Worm (Caenorhabditis elegans) whole organism, L1 larva: Measurements from ENCODE around the gene pat-4.

Experiments
- C04F5.9 ChIP-seq: sonication (generic microtip); optimal IDR thresholded peaks from 2 replicates; lab custom pipeline; 2016; ENCODE audit warnings: missing genetic modification characterization, missing compliant biosample characterization
- F16B12.6 ChIP-seq: fragments of 150-350 bp; optimal IDR thresholded peaks from 2 replicates; lab custom pipeline; 2014; ENCODE audit warnings: missing biosample characterization, missing genetic modification characterization
- aha-1 ChIP-seq: fragments of 150-350 bp; optimal IDR thresholded peaks from 2 replicates; lab custom pipeline; 2014; ENCODE audit warnings: missing biosample characterization, missing genetic modification characterization
- alr-1 ChIP-seq: fragments of 200-800 bp; sonication (Bioruptor generic); optimal IDR thresholded peaks from 2 replicates; lab custom pipeline; 2018; ENCODE audit warnings: borderline replicate concordance, mild to moderate bottlenecking, missing genetic modification characterization, missing compliant biosample characterization
- aly-2 ChIP-seq: fragments of 150-350 bp; optimal IDR thresholded peaks from 2 replicates; lab custom pipeline; 2014; ENCODE audit warnings: missing biosample characterization, missing genetic modification characterization
- ama-1 ChIP-seq: fragments of 150-350 bp; optimal IDR thresholded peaks from 2 replicates; lab custom pipeline; 2014
- blmp-1 ChIP-seq: fragments of 150-350 bp; optimal IDR thresholded peaks from 2 replicates; lab custom pipeline; 2014; ENCODE audit warnings: missing biosample characterization, missing genetic modification characterization
- ceh-8 ChIP-seq: fragments of 200-800 bp; sonication (Bioruptor generic); optimal IDR thresholded peaks from 2 replicates; lab custom pipeline; 2018; ENCODE audit warnings: mild to moderate bottlenecking, missing genetic modification characterization, moderate library complexity, missing compliant biosample characterization
- ceh-82 ChIP-seq, 3 experiments: fragments of 150-350 bp in 1 of 3; sonication (generic microtip) in 2 of 3; optimal IDR thresholded peaks; 2 replicates each; lab custom pipeline; 2014 to 2017; ENCODE audit warnings: missing biosample characterization in 3 of 3, missing genetic modification characterization in 3 of 3
- ceh-90 ChIP-seq: sonication (generic microtip); optimal IDR thresholded peaks from 2 replicates; lab custom pipeline; 2016; ENCODE audit warnings: missing genetic modification characterization, missing compliant biosample characterization
- ces-1 ChIP-seq: fragments of 150-350 bp; optimal IDR thresholded peaks from 2 replicates; lab custom pipeline; 2014; ENCODE audit warnings: missing biosample characterization, missing genetic modification reagents, missing genetic modification characterization
- dpl-1 ChIP-seq, 3 experiments: fragments of 150-350 bp in 2 of 3; sonication (generic microtip) in 1 of 3; optimal IDR thresholded peaks; 2 replicates each; lab custom pipeline; 2014 to 2017; ENCODE audit warnings: missing biosample characterization in 3 of 3, missing genetic modification characterization in 3 of 3, missing genetic modification reagents in 3 of 3
- dsc-1 ChIP-seq: sonication (generic microtip); optimal IDR thresholded peaks from 2 replicates; lab custom pipeline; 2016; ENCODE audit warnings: mild to moderate bottlenecking, missing genetic modification characterization, missing compliant biosample characterization
- efl-1 ChIP-seq, 4 experiments: fragments of 150-350 bp; optimal IDR thresholded peaks in 3 of 4; peaks in 1 of 4; 1 replicate in 1 of 4; 2 replicates in 3 of 4; lab custom pipeline; 2014; ENCODE audit warnings: missing biosample characterization in 2 of 4, missing genetic modification characterization in 2 of 4, missing genetic modification reagents in 2 of 4
- egl-27 ChIP-seq, 2 experiments: fragments of 150-350 bp in 1 of 2; sonication (generic microtip); optimal IDR thresholded peaks; 3 replicates each; lab custom pipeline; 2017 to 2018; ENCODE audit warnings: missing biosample characterization in 2 of 2, missing genetic modification characterization in 2 of 2, missing genetic modification reagents in 2 of 2
- elt-2 ChIP-seq: sonication (generic microtip); optimal IDR thresholded peaks from 2 replicates; lab custom pipeline; 2016; ENCODE audit warnings: missing genetic modification characterization, mild to moderate bottlenecking, inconsistent platforms, missing compliant biosample characterization, missing genetic modification reagents
- elt-3 ChIP-seq, 6 experiments: fragments of 150-350 bp in 1 of 6; sonication (generic microtip); optimal IDR thresholded peaks; 2 replicates each; lab custom pipeline; 2017 to 2018; ENCODE audit warnings: missing biosample characterization in 6 of 6, missing genetic modification characterization in 6 of 6, inconsistent platforms in 1 of 6
- ets-5 ChIP-seq: fragments of 200-800 bp; sonication (Bioruptor generic); IDR thresholded peaks from 2 replicates; pipeline ENCODE4 v1.3.6; 2022; ENCODE audit warnings: missing genetic modification characterization, missing compliant biosample characterization
- fkh-10 ChIP-seq: sonication (generic microtip); optimal IDR thresholded peaks from 2 replicates; lab custom pipeline; 2017; ENCODE audit warnings: missing biosample characterization, missing genetic modification reagents, missing genetic modification characterization
- fkh-8 ChIP-seq: sonication (generic microtip); optimal IDR thresholded peaks from 2 replicates; lab custom pipeline; 2016; ENCODE audit warnings: mild to moderate bottlenecking, missing genetic modification characterization, missing compliant biosample characterization
- fos-1 ChIP-seq: fragments of 150-350 bp; optimal IDR thresholded peaks from 2 replicates; lab custom pipeline; 2014; ENCODE audit warnings: missing biosample characterization, missing genetic modification characterization
- grh-1 ChIP-seq: fragments of 200-800 bp; sonication (Bioruptor generic); IDR thresholded peaks from 2 replicates; pipeline ENCODE4 v1.3.6; 2022; ENCODE audit warnings: missing genetic modification reagents, missing genetic modification characterization, missing compliant biosample characterization
- hlh-17 ChIP-seq: fragments of 200-800 bp; sonication (Bioruptor generic); optimal IDR thresholded peaks from 2 replicates; lab custom pipeline; 2018; ENCODE audit warnings: missing genetic modification characterization, mild to moderate bottlenecking, missing compliant biosample characterization, moderate library complexity, borderline replicate concordance
- hlh-4 ChIP-seq: sonication (generic microtip); optimal IDR thresholded peaks from 2 replicates; lab custom pipeline; 2016; ENCODE audit warnings: mild to moderate bottlenecking, missing genetic modification characterization, missing compliant biosample characterization
- hpl-2 ChIP-seq: fragments of 150-350 bp; optimal IDR thresholded peaks from 2 replicates; lab custom pipeline; 2014; ENCODE audit warnings: missing biosample characterization, missing genetic modification reagents, missing genetic modification characterization
- isw-1 ChIP-seq: fragments of 200-800 bp; sonication (Bioruptor generic); IDR thresholded peaks from 2 replicates; pipeline ENCODE4 v1.3.6; 2022; ENCODE audit warnings: missing genetic modification characterization, missing compliant biosample characterization
- jun-1 ChIP-seq: fragments of 150-350 bp; optimal IDR thresholded peaks from 2 replicates; lab custom pipeline; 2014; ENCODE audit warnings: missing biosample characterization, missing genetic modification reagents, missing genetic modification characterization
- lin-13 ChIP-seq: fragments of 150-350 bp; optimal IDR thresholded peaks from 2 replicates; lab custom pipeline; 2014; ENCODE audit warnings: missing biosample characterization, missing genetic modification reagents, missing genetic modification characterization
- lin-14 ChIP-seq: fragments of 200-800 bp; sonication (Bioruptor generic); optimal IDR thresholded peaks from 2 replicates; lab custom pipeline; 2018; ENCODE audit warnings: mild to moderate bottlenecking, missing genetic modification characterization, moderate library complexity, missing compliant biosample characterization
- lin-15B ChIP-seq: fragments of 150-350 bp; sonication (generic microtip); optimal IDR thresholded peaks from 3 replicates; lab custom pipeline; 2014; ENCODE audit warnings: missing biosample characterization, missing genetic modification characterization
- lin-35 ChIP-seq, 2 experiments: fragments of 150-350 bp; optimal IDR thresholded peaks; 2 replicates each; lab custom pipeline; 2014; ENCODE audit warnings: missing biosample characterization in 2 of 2, missing genetic modification characterization in 2 of 2, missing genetic modification reagents in 2 of 2
- mab-9 ChIP-seq: fragments of 200-800 bp; sonication (Bioruptor generic); IDR thresholded peaks from 2 replicates; pipeline ENCODE4 v1.3.6; 2022; ENCODE audit warnings: missing genetic modification reagents, missing genetic modification characterization, missing compliant biosample characterization
- mdl-1 ChIP-seq, 2 experiments: fragments of 150-350 bp; optimal IDR thresholded peaks; 2 replicates each; lab custom pipeline; 2014 to 2017; ENCODE audit warnings: missing biosample characterization in 2 of 2, missing genetic modification characterization in 2 of 2, inconsistent platforms in 1 of 2
- mef-2 ChIP-seq: fragments of 150-350 bp; optimal IDR thresholded peaks from 2 replicates; lab custom pipeline; 2014; ENCODE audit warnings: missing biosample characterization, missing genetic modification characterization
- mep-1 ChIP-seq: fragments of 150-350 bp; optimal IDR thresholded peaks from 2 replicates; lab custom pipeline; 2014; ENCODE audit warnings: missing biosample characterization, missing genetic modification characterization
- nhr-12 ChIP-seq: sonication (generic microtip); optimal IDR thresholded peaks from 2 replicates; lab custom pipeline; 2017; ENCODE audit warnings: missing biosample characterization, missing genetic modification characterization
- nhr-19 ChIP-seq: fragments of 200-800 bp; sonication (Bioruptor generic); conservative IDR thresholded peaks from 2 replicates; pipeline ENCODE4 v1.3.6; 2022; ENCODE audit warnings: missing genetic modification characterization, missing compliant biosample characterization
- nhr-28 ChIP-seq: fragments of 150-350 bp; optimal IDR thresholded peaks from 2 replicates; lab custom pipeline; 2014; ENCODE audit warnings: missing biosample characterization, missing genetic modification characterization
- nhr-76 ChIP-seq: sonication (generic microtip); optimal IDR thresholded peaks from 2 replicates; lab custom pipeline; 2017; ENCODE audit warnings: missing biosample characterization, missing genetic modification characterization
- nhr-77 ChIP-seq: fragments of 150-350 bp; optimal IDR thresholded peaks from 2 replicates; lab custom pipeline; 2014; ENCODE audit warnings: missing biosample characterization, missing genetic modification characterization
- nhr-90 ChIP-seq: sonication (generic microtip); optimal IDR thresholded peaks from 2 replicates; lab custom pipeline; 2016; ENCODE audit warnings: mild to moderate bottlenecking, missing genetic modification characterization, missing compliant biosample characterization; ENCODE audit not compliant: poor library complexity
- pax-3 ChIP-seq: fragments of 200-800 bp; sonication (Bioruptor generic); optimal IDR thresholded peaks from 2 replicates; lab custom pipeline; 2018; ENCODE audit warnings: mild to moderate bottlenecking, missing genetic modification characterization, moderate library complexity, missing compliant biosample characterization
- rnt-1 ChIP-seq: sonication (generic microtip); optimal IDR thresholded peaks from 2 replicates; lab custom pipeline; 2016; ENCODE audit warnings: mild to moderate bottlenecking, missing genetic modification characterization, moderate library complexity, missing compliant biosample characterization
- skn-1 ChIP-seq: fragments of 150-350 bp; optimal IDR thresholded peaks from 2 replicates; lab custom pipeline; 2014; ENCODE audit warnings: missing biosample characterization, missing genetic modification characterization
- snpc-4 ChIP-seq: fragments of 150-350 bp; optimal IDR thresholded peaks from 2 replicates; lab custom pipeline; 2014; ENCODE audit warnings: missing biosample characterization, missing genetic modification characterization
- sox-4 ChIP-seq: sonication (generic microtip); optimal IDR thresholded peaks from 2 replicates; lab custom pipeline; 2016; ENCODE audit warnings: missing genetic modification characterization, missing compliant biosample characterization
- tbx-2 ChIP-seq: sonication (generic microtip); optimal IDR thresholded peaks from 2 replicates; lab custom pipeline; 2016; ENCODE audit warnings: missing genetic modification characterization, missing compliant biosample characterization
- unc-30 ChIP-seq: sonication (generic microtip); optimal IDR thresholded peaks from 2 replicates; lab custom pipeline; 2017; ENCODE audit warnings: missing biosample characterization, missing genetic modification characterization
- unc-86 ChIP-seq: sonication (generic microtip); optimal IDR thresholded peaks from 2 replicates; lab custom pipeline; 2016; ENCODE audit warnings: missing genetic modification characterization, missing compliant biosample characterization
- zip-4 ChIP-seq: fragments of 200-800 bp; sonication (Bioruptor generic); optimal IDR thresholded peaks from 2 replicates; lab custom pipeline; 2018; ENCODE audit warnings: mild to moderate bottlenecking, missing genetic modification characterization, moderate library complexity, missing compliant biosample characterization
- ztf-11 ChIP-seq, 2 experiments: sonication (generic microtip); optimal IDR thresholded peaks; 2 replicates each; lab custom pipeline; 2016 to 2017; ENCODE audit warnings: missing genetic modification characterization in 2 of 2, missing biosample characterization in 1 of 2, missing compliant biosample characterization in 1 of 2

The pat-4 gene

ce11 chrIII:87183-87582 lies 7.4 kb downstream of the pat-4 start, which contains the start of the genes F54C4.4 and mrpl-40 (continued):
- TF ChIP-seq grh-1 (no peak), ceh-90 (tag; lab: Kevin White, UChicago) (no peak), mab-9 (GFP tag; lab: Robert Waterston, UW) (no peak), lin-13 (GFP tag; lab: Kevin White, UChicago) (peak; percentile 61), sox-4 (tag; lab: Kevin White, UChicago) (no peak), fkh-8 (tag; lab: Kevin White, UChicago) (peak; percentile 62), rnt-1 (tag; lab: Kevin White, UChicago) (peak; percentile 60), ces-1 (no peak), dsc-1 (tag; lab: Kevin White, UChicago) (peak; percentile 58), dpl-1 (GFP tag; optimal IDR thresholded peaks at IDR 0.05; lab: Kevin White, UChicago) (peak; percentile 45 to 67 (median 65)), egl-27 (tag; optimal IDR thresholded peaks at IDR 0.05; lab: Kevin White, UChicago) (no peak), elt-2 (tag; lab: Kevin White, UChicago) (no peak), mdl-1 (tag; optimal IDR thresholded peaks at IDR 0.05; lab: Kevin White, UChicago) (peak in 1 of 2 experiments; percentile 34), C04F5.9 (tag; lab: Kevin White, UChicago) (no peak), lin-15B (tag; lab: Kevin White, UChicago) (peak; percentile 46), nhr-28 (no peak), isw-1 (GFP tag; lab: Robert Waterston, UW) (peak; percentile 74), nhr-76 (tag; lab: Kevin White, UChicago) (no peak), fkh-10 (GFP tag; lab: Kevin White, UChicago) (peak; percentile 1), hlh-4 (tag; lab: Kevin White, UChicago) (no peak), mef-2 (no peak), ets-5 (no peak), alr-1 (no peak), F16B12.6 (tag; lab: Kevin White, UChicago) (peak; percentile 36), aha-1 (no peak), ceh-8 (GFP tag; lab: Kevin White, UChicago) (no peak), zip-4 (GFP tag; lab: Kevin White, UChicago) (no peak), snpc-4 (peak; percentile 20), hlh-17 (no peak), aly-2 (tag; lab: Kevin White, UChicago) (no peak), unc-30 (tag; lab: Kevin White, UChicago) (no peak)

- TF ChIP-seq skn-1 (tag; lab: Kevin White, UChicago) (peak; percentile 63), nhr-90 (tag; lab: Kevin White, UChicago) (no peak), elt-3 (tag; optimal IDR thresholded peaks at IDR 0.05; lab: Kevin White, UChicago) (peak in 1 of 6 experiments; percentile 50), hpl-2 (GFP tag; lab: Kevin White, UChicago) (no peak), dpl-1 (GFP tag; optimal IDR thresholded peaks at IDR 0.05; lab: Kevin White, UChicago) (peak; percentile 50 to 79 (median 65)), pax-3 (tag; lab: Kevin White, UChicago) (no peak), ztf-11 (tag; optimal IDR thresholded peaks at IDR 0.05; lab: Kevin White, UChicago) (no peak), snpc-4 (peak; percentile 42), nhr-19 (GFP tag; lab: Robert Waterston, UW) (peak; percentile 47), fkh-8 (tag; lab: Kevin White, UChicago) (peak; percentile 74), tbx-2 (tag; lab: Kevin White, UChicago) (peak; percentile 50), nhr-12 (no peak), lin-13 (GFP tag; lab: Kevin White, UChicago) (peak; percentile 39), F16B12.6 (tag; lab: Kevin White, UChicago) (peak; percentile 38), blmp-1 (tag; lab: Kevin White, UChicago) (peak; percentile 67), ama-1 (lab: Kevin White, UChicago) (no peak), nhr-77 (peak; percentile 60), jun-1 (tag; lab: Kevin White, UChicago) (peak; percentile 4), mep-1 (tag; lab: Kevin White, UChicago) (peak; percentile 75), lin-35 (GFP tag; optimal IDR thresholded peaks at IDR 0.05; lab: Kevin White, UChicago) (peak; percentile 79 to 86), fos-1 (peak; percentile 50), mab-9 (GFP tag; lab: Robert Waterston, UW) (no peak), efl-1 (optimal IDR thresholded peaks at IDR 0.05; lab: Kevin White, UChicago) (peak; percentile 75 to 81), efl-1 (GFP tag; optimal IDR thresholded peaks at IDR 0.05 in 1 of 2; lab: Kevin White, UChicago) (peak; percentile 64 to 95), sox-4 (tag; lab: Kevin White, UChicago) (no peak), lin-15B (tag; lab: Kevin White, UChicago) (peak; percentile 55), aly-2 (tag; lab: Kevin White, UChicago) (no peak), lin-14 (GFP tag; lab: Kevin White, UChicago) (peak; percentile 69), unc-86 (tag; lab: Kevin White, UChicago) (peak; percentile 35), ceh-82 (tag; optimal IDR thresholded peaks at IDR 0.05; lab: Kevin White, UChicago) (peak; percentile 43 to 81 (median 60)), mef-2 (peak; percentile 53)
Observed at ce11 chrIII:86316-86715, 8.3 kb downstream of the pat-4 start, which contains the start of gene attf-3. Gene attf-3 (minus strand): TSS chrIII:86384.
